Fruit fly (Drosophila melanogaster) whole organism, embryonic: ENCODE results near the gene GatB.

Source experiments
- Awh ChIP-seq: fragments of 200-800 bp; sonication (Bioruptor generic); IDR thresholded peaks from 2 replicates; pipeline ENCODE4, ENCODE4 v1.3.6; 2022; ENCODE audit warnings: missing biosample characterization, missing genetic modification characterization
- BEAF-32 ChIP-seq: fragments of 200-800 bp; sonication (Bioruptor generic); optimal IDR thresholded peaks from 3 replicates; lab custom pipeline; 2017; ENCODE audit warnings: missing biosample characterization, missing genetic modification characterization, mild to moderate bottlenecking, moderate library complexity, missing genetic modification reagents
- CG1024 ChIP-seq: fragments of 200-800 bp; sonication (Bioruptor generic); IDR thresholded peaks from 2 replicates; pipeline ENCODE4 v1.3.6; 2022; ENCODE audit warnings: missing biosample characterization, missing genetic modification characterization
- CG10431 ChIP-seq: fragments of 200-800 bp; sonication (Bioruptor generic); optimal IDR thresholded peaks from 3 replicates; lab custom pipeline; 2018; ENCODE audit warnings: missing biosample characterization, mild to moderate bottlenecking, missing genetic modification characterization
- CG10565 ChIP-seq: fragments of 200-800 bp; sonication (Bioruptor generic); optimal IDR thresholded peaks from 3 replicates; lab custom pipeline; 2016; ENCODE audit warnings: missing biosample characterization, mild to moderate bottlenecking, missing genetic modification characterization
- CG12942 ChIP-seq: fragments of 200-800 bp; sonication (Bioruptor generic); optimal IDR thresholded peaks from 3 replicates; lab custom pipeline; 2016; ENCODE audit warnings: missing biosample characterization, missing genetic modification characterization
- CG14441 ChIP-seq: fragments of 200-800 bp; sonication (Bioruptor generic); IDR thresholded peaks from 2 replicates; pipeline ENCODE4 v1.3.6; 2022; ENCODE audit warnings: missing biosample characterization, missing genetic modification characterization
- CG14860 ChIP-seq: fragments of 200-800 bp; sonication (Bioruptor generic); IDR thresholded peaks from 3 replicates; pipeline ENCODE4 v1.3.6; 2022; ENCODE audit warnings: missing biosample characterization, missing genetic modification characterization; ENCODE audit not compliant: partially characterized antibody
- CG15073 ChIP-seq: fragments of 200-800 bp; sonication (Bioruptor generic); optimal IDR thresholded peaks from 2 replicates; lab custom pipeline; 2016; ENCODE audit warnings: missing biosample characterization, missing genetic modification characterization
- CG15479 ChIP-seq: fragments of 200-800 bp; sonication (Bioruptor generic); optimal IDR thresholded peaks from 3 replicates; lab custom pipeline; 2019; ENCODE audit warnings: missing biosample characterization, mild to moderate bottlenecking, missing genetic modification characterization, moderate library complexity
- CG1603 ChIP-seq: fragments of 200-800 bp; sonication (Bioruptor generic); optimal IDR thresholded peaks from 2 replicates; lab custom pipeline; 2019; ENCODE audit warnings: missing biosample characterization, mild to moderate bottlenecking, missing genetic modification characterization, moderate library complexity
- CG17361 ChIP-seq: fragments of 200-800 bp; sonication (Bioruptor generic); IDR thresholded peaks from 3 replicates; pipeline ENCODE4 v1.3.6; 2022; ENCODE audit warnings: missing biosample characterization, missing genetic modification characterization
- CG17912 ChIP-seq: fragments of 200-800 bp; sonication (Bioruptor generic); optimal IDR thresholded peaks from 2 replicates; lab custom pipeline; 2018; ENCODE audit warnings: missing biosample characterization, mild to moderate bottlenecking, missing genetic modification characterization
- CG5953 ChIP-seq: fragments of 200-800 bp; sonication (Bioruptor generic); IDR thresholded peaks from 2 replicates; pipeline ENCODE4 v1.3.6; 2022; ENCODE audit warnings: missing biosample characterization, missing genetic modification characterization
- CG6765 ChIP-seq: fragments of 200-800 bp; sonication (Bioruptor generic); optimal IDR thresholded peaks from 3 replicates; lab custom pipeline; 2017; ENCODE audit warnings: missing biosample characterization, mild to moderate bottlenecking, missing genetic modification characterization
- CG6854 ChIP-seq: fragments of 200-800 bp; sonication (Bioruptor generic); optimal IDR thresholded peaks from 3 replicates; lab custom pipeline; 2017; ENCODE audit warnings: missing biosample characterization, mild to moderate bottlenecking, missing genetic modification characterization
- CG7745 ChIP-seq: fragments of 200-800 bp; sonication (Bioruptor generic); optimal IDR thresholded peaks from 2 replicates; lab custom pipeline; 2018; ENCODE audit warnings: missing biosample characterization, mild to moderate bottlenecking, missing genetic modification characterization, moderate library complexity
- CG7987 ChIP-seq: fragments of 200-800 bp; sonication (Bioruptor generic); optimal IDR thresholded peaks from 2 replicates; lab custom pipeline; 2018; ENCODE audit warnings: missing biosample characterization, mild to moderate bottlenecking, missing genetic modification characterization, moderate library complexity
- CG8924 ChIP-seq: fragments of 200-800 bp; optimal IDR thresholded peaks from 3 replicates; lab custom pipeline; 2019; ENCODE audit warnings: missing biosample characterization, mild to moderate bottlenecking, missing genetic modification characterization, moderate library complexity
- CG9876 ChIP-seq: fragments of 200-800 bp; sonication (Bioruptor generic); optimal IDR thresholded peaks from 2 replicates; lab custom pipeline; 2016; ENCODE audit warnings: missing biosample characterization, missing genetic modification characterization
- CrebB ChIP-seq: fragments of 200-800 bp; sonication (Bioruptor generic); optimal IDR thresholded peaks from 3 replicates; lab custom pipeline; 2018; ENCODE audit warnings: missing biosample characterization, mild to moderate bottlenecking, missing genetic modification characterization
- Dad ChIP-seq: fragments of 200-800 bp; sonication (Bioruptor generic); optimal IDR thresholded peaks from 3 replicates; lab custom pipeline; 2016; ENCODE audit warnings: missing biosample characterization, missing genetic modification characterization
- Fer3 ChIP-seq: fragments of 200-800 bp; sonication (Bioruptor generic); optimal IDR thresholded peaks from 2 replicates; lab custom pipeline; 2018; ENCODE audit warnings: missing biosample characterization, mild to moderate bottlenecking, missing genetic modification characterization, moderate library complexity
- GATAe ChIP-seq: fragments of 200-800 bp; sonication (Bioruptor generic); conservative IDR thresholded peaks from 2 replicates; pipeline ENCODE4 v1.3.6; 2022; ENCODE audit warnings: missing biosample characterization, missing genetic modification characterization
- HLH3B ChIP-seq: fragments of 200-800 bp; sonication (Bioruptor generic); IDR thresholded peaks from 2 replicates; pipeline ENCODE4 v1.3.6; 2022; ENCODE audit warnings: missing biosample characterization, missing genetic modification characterization
- Hr3 ChIP-seq: fragments of 200-800 bp; sonication (Bioruptor generic); optimal IDR thresholded peaks from 3 replicates; lab custom pipeline; 2016; ENCODE audit warnings: missing biosample characterization, missing genetic modification characterization
- NC2α ChIP-seq: fragments of 200-800 bp; sonication (Bioruptor generic); optimal IDR thresholded peaks from 2 replicates; lab custom pipeline; 2016; ENCODE audit warnings: missing biosample characterization, missing genetic modification characterization
- Nf-YA ChIP-seq: fragments of 200-800 bp; sonication (Bioruptor generic); IDR thresholded peaks from 2 replicates; pipeline ENCODE4 v1.3.6; 2022; ENCODE audit warnings: missing biosample characterization, missing genetic modification characterization
- Oli ChIP-seq: fragments of 200-800 bp; sonication (Bioruptor generic); optimal IDR thresholded peaks from 2 replicates; lab custom pipeline; 2018; ENCODE audit warnings: missing biosample characterization, mild to moderate bottlenecking, missing genetic modification characterization, moderate library complexity
- Poxn ChIP-seq: fragments of 200-800 bp; sonication (Bioruptor generic); IDR thresholded peaks from 2 replicates; pipeline ENCODE4 v1.3.6; 2022; ENCODE audit warnings: missing biosample characterization, missing genetic modification characterization
- Ravus ChIP-seq: fragments of 200-800 bp; sonication (Bioruptor generic); IDR thresholded peaks from 2 replicates; pipeline ENCODE4 v1.3.6; 2022; ENCODE audit warnings: missing biosample characterization, missing genetic modification characterization
- Sry-δ ChIP-seq: fragments of 200-800 bp; sonication (Bioruptor generic); optimal IDR thresholded peaks from 2 replicates; lab custom pipeline; 2016; ENCODE audit warnings: missing biosample characterization, missing genetic modification characterization
- ara ChIP-seq: fragments of 200-800 bp; sonication (Bioruptor generic); IDR thresholded peaks from 2 replicates; pipeline ENCODE4 v1.3.6; 2022; ENCODE audit warnings: missing biosample characterization, missing genetic modification characterization
- bowl ChIP-seq: fragments of 200-800 bp; sonication (Bioruptor generic); IDR thresholded peaks from 2 replicates; pipeline ENCODE4 v1.3.6; 2022; ENCODE audit warnings: missing biosample characterization, missing genetic modification characterization
- chm ChIP-seq: fragments of 200-800 bp; sonication (Bioruptor generic); IDR thresholded peaks from 2 replicates; pipeline ENCODE4 v1.3.6; 2022; ENCODE audit warnings: missing biosample characterization, missing genetic modification characterization
- crp ChIP-seq, 2 experiments: fragments of 200-800 bp; sonication (Bioruptor generic); optimal IDR thresholded peaks; 2 replicates in 1 of 2; 3 replicates in 1 of 2; lab custom pipeline; 2017; ENCODE audit warnings: missing biosample characterization in 2 of 2, missing genetic modification characterization in 2 of 2, mild to moderate bottlenecking in 1 of 2, moderate library complexity in 1 of 2
- danr ChIP-seq: fragments of 200-800 bp; sonication (Bioruptor generic); IDR thresholded peaks from 2 replicates; pipeline ENCODE4 v1.3.6; 2022; ENCODE audit warnings: missing biosample characterization, missing genetic modification characterization
- dimm ChIP-seq: fragments of 200-800 bp; sonication (Bioruptor generic); IDR thresholded peaks from 2 replicates; pipeline ENCODE4 v1.3.6; 2022; ENCODE audit warnings: missing biosample characterization, missing genetic modification characterization
- gce ChIP-seq: fragments of 200-800 bp; sonication (Bioruptor generic); IDR thresholded peaks from 3 replicates; pipeline ENCODE4 v1.3.6; 2022; ENCODE audit warnings: missing biosample characterization, missing genetic modification characterization
- gsb ChIP-seq: fragments of 200-800 bp; sonication (Bioruptor generic); IDR thresholded peaks from 2 replicates; pipeline ENCODE4 v1.3.6; 2022; ENCODE audit warnings: missing biosample characterization, missing genetic modification characterization
- gsb-n ChIP-seq: fragments of 200-800 bp; sonication (Bioruptor generic); optimal IDR thresholded peaks from 3 replicates; lab custom pipeline; 2018; ENCODE audit warnings: missing biosample characterization, mild to moderate bottlenecking, missing genetic modification characterization
- jigr1 ChIP-seq: fragments of 200-800 bp; sonication (Bioruptor generic); IDR thresholded peaks from 3 replicates; pipeline ENCODE4 v1.3.6; 2022; ENCODE audit warnings: missing biosample characterization, missing genetic modification characterization
- kni ChIP-seq: fragments of 200-800 bp; sonication (Bioruptor generic); optimal IDR thresholded peaks from 3 replicates; lab custom pipeline; 2017; ENCODE audit warnings: mild to moderate bottlenecking, missing biosample characterization, missing genetic modification reagents, missing genetic modification characterization
- knrl ChIP-seq: fragments of 200-800 bp; sonication (Bioruptor generic); IDR thresholded peaks from 3 replicates; pipeline ENCODE4 v1.3.6; 2022; ENCODE audit warnings: missing biosample characterization, missing genetic modification characterization; ENCODE audit not compliant: partially characterized antibody
- lov ChIP-seq, 2 experiments: fragments of 200-800 bp in 1 of 2; fragments of >200 bp in 1 of 2; sonication (Bioruptor generic) in 1 of 2; IDR thresholded peaks in 1 of 2; optimal IDR thresholded peaks in 1 of 2; 2 replicates in 1 of 2; 3 replicates in 1 of 2; pipeline versions ENCODE4 v1.3.6 to Lab custom; 2017 to 2022; ENCODE audit warnings: missing biosample characterization in 1 of 2, missing genetic modification characterization in 1 of 2
- nom ChIP-seq: fragments of 200-800 bp; sonication (Bioruptor generic); optimal IDR thresholded peaks from 2 replicates; lab custom pipeline; 2017; ENCODE audit warnings: missing biosample characterization, missing genetic modification characterization, mild to moderate bottlenecking, moderate library complexity, missing genetic modification reagents
- odd ChIP-seq: fragments of 200-800 bp; sonication (Bioruptor generic); optimal IDR thresholded peaks from 2 replicates; lab custom pipeline; 2017; ENCODE audit warnings: missing biosample characterization, mild to moderate bottlenecking, missing genetic modification characterization
- psq ChIP-seq: fragments of 200-800 bp; sonication (Bioruptor generic); optimal IDR thresholded peaks from 2 replicates; lab custom pipeline; 2017; ENCODE audit warnings: missing biosample characterization, missing genetic modification characterization
- sim ChIP-seq: fragments of 200-800 bp; sonication (Bioruptor generic); IDR thresholded peaks from 2 replicates; pipeline ENCODE4 v1.3.6; 2022; ENCODE audit warnings: missing biosample characterization, missing genetic modification characterization
- tap ChIP-seq: fragments of 200-800 bp; optimal IDR thresholded peaks from 3 replicates; lab custom pipeline; 2019; ENCODE audit warnings: missing biosample characterization, mild to moderate bottlenecking, missing genetic modification characterization, moderate library complexity
- ttk ChIP-seq: fragments of 200-800 bp; sonication (Bioruptor generic); IDR thresholded peaks from 2 replicates; pipeline ENCODE4 v2.1.2; 2022; ENCODE audit warnings: missing biosample characterization, missing genetic modification characterization

The GatB gene

dm6 chr3R:24091653-24092052 lies 38.4 kb downstream of the GatB start (continued):
- TF ChIP-seq NC2α = no peak
- TF ChIP-seq Fer3 = no peak
- no peak for TF ChIP-seq CG1603
- no peak for TF ChIP-seq kni (GFP tag; lab: Kevin White, UChicago)
- TF ChIP-seq tap = no peak
- TF ChIP-seq Oli (tag; lab: Kevin White, UChicago) = peak; percentile 20
- no peak for TF ChIP-seq Awh
- no peak for TF ChIP-seq Poxn
- no peak for TF ChIP-seq CG9876 (GFP tag; lab: Kevin White, UChicago)
- TF ChIP-seq odd (GFP tag; lab: Kevin White, UChicago) = no peak
- TF ChIP-seq gce = no peak
- no peak for TF ChIP-seq CG1024 (GFP tag; lab: Robert Waterston, UW)
- TF ChIP-seq Nf-YA (GFP tag; lab: Robert Waterston, UW) = no peak
- TF ChIP-seq sim (GFP tag; lab: Robert Waterston, UW) = no peak
- no peak for TF ChIP-seq gsb (GFP tag; lab: Robert Waterston, UW)
- TF ChIP-seq CG6765 (GFP tag; lab: Kevin White, UChicago) = no peak
- no peak for TF ChIP-seq chm
- no peak for TF ChIP-seq CG17361 (GFP tag; lab: Robert Waterston, UW)
- TF ChIP-seq CG15479 (GFP tag; lab: Kevin White, UChicago) = no peak
- no peak for TF ChIP-seq gsb-n
- no peak for TF ChIP-seq CG5953
- TF ChIP-seq crp (GFP tag; optimal IDR thresholded peaks at IDR 0.05; lab: Kevin White, UChicago) = no peak
- TF ChIP-seq CG10431 (GFP tag; lab: Kevin White, UChicago) = no peak
- no peak for TF ChIP-seq CG15073 (GFP tag; lab: Kevin White, UChicago)
- no peak for TF ChIP-seq CG12942 (GFP tag; lab: Kevin White, UChicago)
- TF ChIP-seq nom = no peak
- no peak for TF ChIP-seq bowl (GFP tag; lab: Robert Waterston, UW)
- no peak for TF ChIP-seq Sry-δ (GFP tag; lab: Kevin White, UChicago)
- no peak for TF ChIP-seq CG17912 (GFP tag; lab: Kevin White, UChicago)
- 0 out of 2 replicates have a peak, but pooled peaks have one; percentile 18 for TF ChIP-seq HLH3B (GFP tag; lab: Robert Waterston, UW)
- no peak for TF ChIP-seq CG7987 (GFP tag; lab: Kevin White, UChicago)
- TF ChIP-seq Ravus (GFP tag; lab: Robert Waterston, UW) = no peak
- TF ChIP-seq CG7745 (tag; lab: Kevin White, UChicago) = no peak
- TF ChIP-seq ttk (GFP tag; lab: Robert Waterston, UW) = no peak; the same call in 1 of the 2 replicates
- TF ChIP-seq CG14441 = 0 out of 2 replicates have a peak, but pooled peaks have one; percentile 21
- no peak for TF ChIP-seq Hr3 (GFP tag; lab: Kevin White, UChicago)
- TF ChIP-seq knrl = no peak
- TF ChIP-seq GATAe (GFP tag; lab: Robert Waterston, UW) = no peak
- no peak for TF ChIP-seq ara (GFP tag; lab: Robert Waterston, UW)
- TF ChIP-seq BEAF-32 (GFP tag; lab: Kevin White, UChicago) = no peak
- no peak for TF ChIP-seq lov (optimal IDR thresholded peaks at IDR 0.05; lab: Kevin White, UChicago)
- TF ChIP-seq lov (GFP tag; IDR thresholded peaks at IDR 0.05; lab: Robert Waterston, UW) = no peak
- TF ChIP-seq psq = no peak
- no peak for TF ChIP-seq CG6854 (GFP tag; lab: Kevin White, UChicago)
- TF ChIP-seq CG8924 (tag; lab: Kevin White, UChicago) = no peak
- no peak for TF ChIP-seq danr (GFP tag; lab: Robert Waterston, UW)
- no peak for TF ChIP-seq Dad (GFP tag; lab: Kevin White, UChicago)
- TF ChIP-seq CG10565 (GFP tag; lab: Kevin White, UChicago) = no peak
- TF ChIP-seq CrebB (tag; lab: Kevin White, UChicago) = no peak
- no peak for TF ChIP-seq CG14860 (GFP tag; lab: Robert Waterston, UW)
- TF ChIP-seq jigr1 (GFP tag; lab: Robert Waterston, UW) = no peak
- TF ChIP-seq dimm (GFP tag; lab: Robert Waterston, UW) = no peak
